Worm (Caenorhabditis elegans): Measurements from ENCODE around the gene T06C12.11.
"Not testable (repeated sequence)": the region's sequence is repeated elsewhere in the genome, so short reads cannot be mapped to it uniquely, and the experiment has no call there.

T06C12.11 gene

ce11 chrV:15924307-15924706 lies 31.5 kb downstream of the T06C12.11 start, which contains the start of gene nhr-108:
nhr-108 (minus strand) TSS chrV:15924472.
- TF ChIP-seq F57A8.1 (GFP tag; optimal IDR thresholded peaks at IDR 0.05) (no peak), lsl-1 (GFP tag; optimal IDR thresholded peaks at IDR 0.05) (no peak), dox-1 (GFP tag; IDR thresholded peaks at IDR 0.05) (no peak), nhr-90 (tag; optimal IDR thresholded peaks at IDR 0.05) (no peak), K11D2.4 (GFP tag; IDR thresholded peaks at IDR 0.05) (no peak), ceh-40 (GFP tag; IDR thresholded peaks at IDR 0.05) (no peak), snpc-1.1 (tag; optimal IDR thresholded peaks at IDR 0.05; ENCODE audit: insufficient read depth) (no peak), K12H6.12 (tag; optimal IDR thresholded peaks at IDR 0.05) (no peak), pha-4 (tag; optimal IDR thresholded peaks at IDR 0.05) (no peak), ceh-27 (GFP tag; optimal IDR thresholded peaks at IDR 0.05) (no peak), nfya-1 (tag; optimal IDR thresholded peaks at IDR 0.05; ENCODE audit: borderline replicate concordance, insufficient read depth) (no peak), nhr-27 (tag; optimal IDR thresholded peaks at IDR 0.05) (no peak), egl-44 (GFP tag; IDR thresholded peaks at IDR 0.05) (no peak), attf-6 (GFP tag; IDR thresholded peaks at IDR 0.05) (no peak), ets-4 (GFP tag; optimal IDR thresholded peaks at IDR 0.05) (no peak), hrde-1 (tag; optimal IDR thresholded peaks at IDR 0.05; ENCODE audit: borderline replicate concordance) (no peak), F49E8.2 (tag; optimal IDR thresholded peaks at IDR 0.05; ENCODE audit: insufficient read depth) (no peak), ceh-58 (GFP tag; IDR thresholded peaks at IDR 0.05) (no peak), ZK185.1 (tag; optimal IDR thresholded peaks at IDR 0.05; ENCODE audit: poor library complexity, severe bottlenecking) (no peak), sptf-2 (GFP tag; optimal IDR thresholded peaks at IDR 0.05) (no peak)

- TF ChIP-seq pbrm-1 (GFP tag; IDR thresholded peaks at IDR 0.05): no peak
- TF ChIP-seq B0336.3 (GFP tag; IDR thresholded peaks at IDR 0.05): no peak
- no peak for TF ChIP-seq nfyb-1 (GFP tag; IDR thresholded peaks at IDR 0.05)
- no peak for TF ChIP-seq ama-1 (optimal IDR thresholded peaks at IDR 0.05)
- TF ChIP-seq ama-1 (GFP tag; optimal IDR thresholded peaks at IDR 0.05): no peak
- no peak for TF ChIP-seq aptf-3 (GFP tag; IDR thresholded peaks at IDR 0.05)
- TF ChIP-seq C06A6.2 (GFP tag; conservative IDR thresholded peaks at IDR 0.05): no peak
- no peak for TF ChIP-seq pha-4 (tag; optimal IDR thresholded peaks at IDR 0.05)
- no peak for TF ChIP-seq ceh-79 (tag; optimal IDR thresholded peaks at IDR 0.05)
These were observed 35.5 kb downstream of the T06C12.11 start, which contains the start of gene pzf-1 for ce11 chrV:15928325-15928724. pzf-1 (minus strand) TSS chrV:15928425.

ce11 chrV:15929882-15930281 lies 37.1 kb downstream of the T06C12.11 start, which contains the start of gene srbc-77:
srbc-77 (plus strand) TSS chrV:15930182.
- TF ChIP-seq ceh-91 (GFP tag; IDR thresholded peaks at IDR 0.05); lir-1 (GFP tag; conservative IDR thresholded peaks at IDR 0.05); Y67H2A.10 (GFP tag; conservative IDR thresholded peaks at IDR 0.05): not testable (repeated sequence)

- TF ChIP-seq Y79H2A.3 (GFP tag; conservative IDR thresholded peaks at IDR 0.05) (no peak), ekl-4 (GFP tag; IDR thresholded peaks at IDR 0.05) (no peak), Y53G8AR.9 (GFP tag; conservative IDR thresholded peaks at IDR 0.05) (no peak), ztf-3 (GFP tag; optimal IDR thresholded peaks at IDR 0.05) (no peak), ceh-91 (GFP tag; IDR thresholded peaks at IDR 0.05) (no peak), B0261.1 (tag; optimal IDR thresholded peaks at IDR 0.05) (no peak), mel-28 (tag; optimal IDR thresholded peaks at IDR 0.05; ENCODE audit: borderline replicate concordance) (no peak), D2030.7 (GFP tag; IDR thresholded peaks at IDR 0.05) (no peak), nfya-1 (tag; optimal IDR thresholded peaks at IDR 0.05; ENCODE audit: borderline replicate concordance, insufficient read depth) (no peak), nhr-120 (GFP tag; IDR thresholded peaks at IDR 0.05) (no peak), ets-4 (GFP tag; optimal IDR thresholded peaks at IDR 0.05) (no peak), lag-1 (GFP tag; IDR thresholded peaks at IDR 0.05) (no peak)
These were observed 39.6 kb downstream of the T06C12.11 start, which contains the start of gene srw-26 for ce11 chrV:15932390-15932789. srw-26 (minus strand) TSS chrV:15932490.
